Worm (Caenorhabditis elegans) whole organism, L4 larva: ENCODE data around the gene F59A6.4.

Experiments
- F37D6.2 ChIP-seq: sonication (generic microtip); optimal IDR thresholded peaks from 2 replicates; lab custom pipeline; 2016; ENCODE audit warnings: mild to moderate bottlenecking, missing genetic modification characterization, missing compliant biosample characterization
- ZK546.5 ChIP-seq, 2 experiments: sonication (generic microtip); optimal IDR thresholded peaks; 2 replicates each; lab custom pipeline; 2017; ENCODE audit warnings: missing biosample characterization in 2 of 2, missing genetic modification characterization in 2 of 2
- ceh-44 ChIP-seq: fragments of 200-800 bp; sonication (Bioruptor generic); IDR thresholded peaks from 2 replicates; pipeline ENCODE4 v1.3.6; 2022; ENCODE audit warnings: missing genetic modification reagents, missing genetic modification characterization, missing compliant biosample characterization
- dpl-1 ChIP-seq: fragments of 150-350 bp; optimal IDR thresholded peaks from 2 replicates; lab custom pipeline; 2014; ENCODE audit warnings: missing biosample characterization, missing genetic modification reagents, missing genetic modification characterization
- egl-27 ChIP-seq: sonication (generic microtip); optimal IDR thresholded peaks from 3 replicates; lab custom pipeline; 2017; ENCODE audit warnings: missing biosample characterization, missing genetic modification reagents, missing genetic modification characterization
- nhr-102 ChIP-seq: sonication (generic microtip); optimal IDR thresholded peaks from 2 replicates; lab custom pipeline; 2016; ENCODE audit warnings: mild to moderate bottlenecking, missing genetic modification characterization, moderate library complexity, missing compliant biosample characterization
- nhr-76 ChIP-seq: fragments of 150-350 bp; optimal IDR thresholded peaks from 2 replicates; lab custom pipeline; 2014; ENCODE audit warnings: missing biosample characterization, missing genetic modification characterization
- pqm-1 ChIP-seq: sonication (generic microtip); optimal IDR thresholded peaks from 2 replicates; lab custom pipeline; 2017; ENCODE audit warnings: missing biosample characterization, missing genetic modification characterization
- zip-11 ChIP-seq: fragments of 200-800 bp; sonication (Bioruptor generic); IDR thresholded peaks from 2 replicates; pipeline ENCODE4 v1.3.6; 2022; ENCODE audit warnings: missing genetic modification characterization, missing compliant biosample characterization
- ztf-11 ChIP-seq: fragments of 150-350 bp; optimal IDR thresholded peaks from 2 replicates; lab custom pipeline; 2014; ENCODE audit warnings: missing biosample characterization, missing genetic modification characterization

- TF ChIP-seq zip-11 (GFP tag; lab: Robert Waterston, UW), result no peak
- no peak for TF ChIP-seq dpl-1
- TF ChIP-seq ZK546.5 (tag; optimal IDR thresholded peaks at IDR 0.05; lab: Kevin White, UChicago), result no peak
- no peak for TF ChIP-seq ztf-11 (tag; lab: Kevin White, UChicago)
- no peak for TF ChIP-seq F37D6.2 (tag; lab: Kevin White, UChicago)
- TF ChIP-seq nhr-102, result no peak
- TF ChIP-seq pqm-1 (tag; lab: Kevin White, UChicago), result no peak
- no peak for TF ChIP-seq nhr-76
- TF ChIP-seq egl-27 (tag; lab: Kevin White, UChicago), result no peak
- TF ChIP-seq ceh-44 (GFP tag; lab: Robert Waterston, UW), result no peak
These were observed 30.4 kb upstream of the F59A6.4 start for ce11 chrII:4974448-4974951.
